Fruit fly (Drosophila melanogaster): ENCODE measurements around the gene Srp54k.

Srp54k gene

dm6 chr3L:5152354-5152806 is at the start of gene Srp54k, which contains the start of gene Gen:
Srp54k (plus strand) TSS chr3L:5152678.
Gen (minus strand) TSS chr3L:5152376.
- peak; percentile 55 for TF ChIP-seq noc (tag; optimal IDR thresholded peaks at IDR 0.05)

- no peak for TF ChIP-seq noc (tag; optimal IDR thresholded peaks at IDR 0.05)
Measured at dm6 chr3L:5125202-5125601, 27.3 kb upstream of the Srp54k start.

- no peak for TF ChIP-seq noc (tag; optimal IDR thresholded peaks at IDR 0.05)
Measured at dm6 chr3L:5127609-5128008, 24.9 kb upstream of the Srp54k start.

- no peak for TF ChIP-seq noc (tag; optimal IDR thresholded peaks at IDR 0.05)
Measured at dm6 chr3L:5128214-5128613, 24.3 kb upstream of the Srp54k start.

dm6 chr3L:5129199-5129598 is 23.3 kb upstream of the Srp54k start, which contains the start of gene CG4597:
CG4597 (plus strand) TSS chr3L:5129499.
- no peak for TF ChIP-seq noc (tag; optimal IDR thresholded peaks at IDR 0.05)

dm6 chr3L:5130508-5130907 is 22.0 kb upstream of the Srp54k start:
- TF ChIP-seq noc (tag; optimal IDR thresholded peaks at IDR 0.05): no peak

dm6 chr3L:5131245-5131644 is 21.2 kb upstream of the Srp54k start, which contains the start of gene CG15212:
CG15212 (plus strand) TSS chr3L:5131545.
- TF ChIP-seq noc (tag; optimal IDR thresholded peaks at IDR 0.05): no peak

- TF ChIP-seq noc (tag; optimal IDR thresholded peaks at IDR 0.05): no peak
Measured at dm6 chr3L:5132966-5133365, 19.5 kb upstream of the Srp54k start, which contains the start of gene CG15213. CG15213 (minus strand) TSS chr3L:5133220.

dm6 chr3L:5133704-5134430 is 18.6 kb upstream of the Srp54k start, which contains the start of gene Yod1:
Yod1 (plus strand) TSS chr3L:5133871.
- no peak for TF ChIP-seq noc (tag; optimal IDR thresholded peaks at IDR 0.05)

dm6 chr3L:5136123-5136522 is 16.4 kb upstream of the Srp54k start, which contains the start of the genes CG10674 and CG4611:
CG10674 (minus strand) TSS chr3L:5136292.
CG4611 (plus strand) TSS chr3L:5136376.
- no peak for TF ChIP-seq noc (tag; optimal IDR thresholded peaks at IDR 0.05)

- peak; percentile 99 for TF ChIP-seq noc (tag; optimal IDR thresholded peaks at IDR 0.05)
Measured at dm6 chr3L:5139312-5139711, 13.2 kb upstream of the Srp54k start, which contains the start of the genes Tcs5 and CHMP2B. Tcs5 (minus strand) TSS chr3L:5139395. CHMP2B (plus strand) TSS chr3L:5139619.

dm6 chr3L:5141380-5142101 is 10.9 kb upstream of the Srp54k start, which contains the start of the genes Dhrs4 and Gdap1:
Dhrs4 (minus strand) TSS chr3L:5141646.
Gdap1 (plus strand) TSS chr3L:5141953.
- TF ChIP-seq noc (tag; optimal IDR thresholded peaks at IDR 0.05): no peak

- TF ChIP-seq noc (tag; optimal IDR thresholded peaks at IDR 0.05): no peak
Measured at dm6 chr3L:5145814-5146244, 6.6 kb upstream of the Srp54k start, which contains the start of the genes Fitm and AlaRS-m. Fitm (minus strand) TSS chr3L:5146063. AlaRS-m (plus strand) TSS chr3L:5146098.

dm6 chr3L:5154917-5155613 is 2.6 kb downstream of the Srp54k start:
- no peak for TF ChIP-seq noc (tag; optimal IDR thresholded peaks at IDR 0.05)

- TF ChIP-seq noc (tag; optimal IDR thresholded peaks at IDR 0.05): no peak
Measured at dm6 chr3L:5172470-5172869, 20.0 kb downstream of the Srp54k start.
